Worm (Caenorhabditis elegans) whole organism, L3 larva: ENCODE measurements around the gene pigs-1.

ENCODE experiments used
- R02D3.7 ChIP-seq: fragments of 150-350 bp; optimal IDR thresholded peaks from 2 replicates; lab custom pipeline; 2014; ENCODE audit warnings: missing biosample characterization, missing genetic modification characterization
- ZK546.5 ChIP-seq: sonication (generic microtip); optimal IDR thresholded peaks from 2 replicates; lab custom pipeline; 2017; ENCODE audit warnings: missing biosample characterization, missing genetic modification characterization
- aly-2 ChIP-seq: fragments of 150-350 bp; optimal IDR thresholded peaks from 2 replicates; lab custom pipeline; 2014; ENCODE audit warnings: missing biosample characterization, missing genetic modification characterization
- ama-1 ChIP-seq: fragments of 150-350 bp; optimal IDR thresholded peaks from 2 replicates; lab custom pipeline; 2018
- ceh-16 ChIP-seq: sonication (generic microtip); optimal IDR thresholded peaks from 2 replicates; lab custom pipeline; 2017; ENCODE audit warnings: missing biosample characterization, missing genetic modification characterization
- ceh-28 ChIP-seq: fragments of 150-350 bp; optimal IDR thresholded peaks from 2 replicates; lab custom pipeline; 2014; ENCODE audit warnings: missing biosample characterization, missing genetic modification reagents, missing genetic modification characterization
- ceh-82 ChIP-seq: fragments of 150-350 bp; optimal IDR thresholded peaks from 2 replicates; lab custom pipeline; 2014; ENCODE audit warnings: missing biosample characterization, missing genetic modification characterization
- ceh-9 ChIP-seq: sonication (generic microtip); optimal IDR thresholded peaks from 2 replicates; lab custom pipeline; 2018; ENCODE audit warnings: missing biosample characterization, missing genetic modification characterization
- daf-12 ChIP-seq: fragments of 150-350 bp; optimal IDR thresholded peaks from 2 replicates; lab custom pipeline; 2014; ENCODE audit warnings: missing biosample characterization, missing genetic modification reagents, missing genetic modification characterization
- egl-27 ChIP-seq: sonication (generic microtip); optimal IDR thresholded peaks from 4 replicates; lab custom pipeline; 2017; ENCODE audit warnings: missing biosample characterization, missing genetic modification reagents, missing genetic modification characterization
- egl-5 ChIP-seq: fragments of 150-350 bp; optimal IDR thresholded peaks from 2 replicates; lab custom pipeline; 2017; ENCODE audit warnings: missing biosample characterization, missing genetic modification reagents, missing genetic modification characterization, inconsistent platforms
- elt-1 ChIP-seq: fragments of 150-350 bp; optimal IDR thresholded peaks from 2 replicates; lab custom pipeline; 2014; ENCODE audit warnings: missing biosample characterization, missing genetic modification characterization
- elt-2 ChIP-seq: sonication (generic microtip); optimal IDR thresholded peaks from 2 replicates; lab custom pipeline; 2016; ENCODE audit warnings: missing genetic modification reagents, mild to moderate bottlenecking, missing genetic modification characterization, missing compliant biosample characterization
- elt-3 ChIP-seq, 3 experiments: fragments of 150-350 bp in 1 of 3; sonication (generic microtip) in 2 of 3; optimal IDR thresholded peaks; 2 replicates in 2 of 3; 4 replicates in 1 of 3; lab custom pipeline; 2014 to 2017; ENCODE audit warnings: missing biosample characterization in 3 of 3, missing genetic modification characterization in 3 of 3
- eor-1 ChIP-seq, 2 experiments: fragments of 150-350 bp; optimal IDR thresholded peaks; 2 replicates each; lab custom pipeline; 2014 to 2018; ENCODE audit warnings: missing biosample characterization in 2 of 2, missing genetic modification characterization in 2 of 2
- fkh-10 ChIP-seq: sonication (generic microtip); optimal IDR thresholded peaks from 2 replicates; lab custom pipeline; 2017; ENCODE audit warnings: missing biosample characterization, missing genetic modification reagents, missing genetic modification characterization
- fkh-2 ChIP-seq: fragments of 150-350 bp; optimal IDR thresholded peaks from 2 replicates; lab custom pipeline; 2014; ENCODE audit warnings: missing biosample characterization, missing genetic modification reagents, missing genetic modification characterization
- fos-1 ChIP-seq: fragments of 150-350 bp; optimal IDR thresholded peaks from 2 replicates; lab custom pipeline; 2014; ENCODE audit warnings: missing biosample characterization, missing genetic modification characterization
- hmg-11 ChIP-seq: sonication (generic microtip); optimal IDR thresholded peaks from 2 replicates; lab custom pipeline; 2016; ENCODE audit warnings: missing genetic modification characterization, missing compliant biosample characterization
- jun-1 ChIP-seq: fragments of 150-350 bp; optimal IDR thresholded peaks from 2 replicates; lab custom pipeline; 2014; ENCODE audit warnings: missing biosample characterization, missing genetic modification reagents, missing genetic modification characterization
- lin-15B ChIP-seq: fragments of 150-350 bp; optimal IDR thresholded peaks from 2 replicates; lab custom pipeline; 2014; ENCODE audit warnings: missing biosample characterization, missing genetic modification characterization
- lin-39 ChIP-seq: fragments of 150-350 bp; optimal IDR thresholded peaks from 2 replicates; lab custom pipeline; 2018; ENCODE audit warnings: missing biosample characterization, missing genetic modification reagents, missing genetic modification characterization
- lsy-12 ChIP-seq: sonication (generic microtip); optimal IDR thresholded peaks from 2 replicates; lab custom pipeline; 2016; ENCODE audit warnings: mild to moderate bottlenecking, missing genetic modification characterization, missing compliant biosample characterization
- mdl-1 ChIP-seq: fragments of 150-350 bp; optimal IDR thresholded peaks from 2 replicates; lab custom pipeline; 2014; ENCODE audit warnings: missing biosample characterization, missing genetic modification characterization
- mml-1 ChIP-seq: fragments of 150-350 bp; sonication (generic microtip); optimal IDR thresholded peaks from 3 replicates; lab custom pipeline; 2014; ENCODE audit warnings: missing biosample characterization, missing genetic modification characterization
- nfya-1 ChIP-seq: sonication (generic microtip); optimal IDR thresholded peaks from 2 replicates; lab custom pipeline; 2017; ENCODE audit warnings: missing genetic modification characterization, mild to moderate bottlenecking, missing compliant biosample characterization, antibody characterized with exemption, moderate library complexity; ENCODE audit not compliant: insufficient read depth
- nhr-11 ChIP-seq: fragments of 150-350 bp; optimal IDR thresholded peaks from 2 replicates; lab custom pipeline; 2014; ENCODE audit warnings: missing biosample characterization, missing genetic modification characterization
- nhr-12 ChIP-seq: fragments of 150-350 bp; optimal IDR thresholded peaks from 2 replicates; lab custom pipeline; 2014; ENCODE audit warnings: missing biosample characterization, missing genetic modification characterization
- nhr-23 ChIP-seq: fragments of 150-350 bp; optimal IDR thresholded peaks from 2 replicates; lab custom pipeline; 2014; ENCODE audit warnings: missing biosample characterization, missing genetic modification reagents, missing genetic modification characterization
- nhr-237 ChIP-seq: fragments of 150-350 bp; optimal IDR thresholded peaks from 2 replicates; lab custom pipeline; 2014; ENCODE audit warnings: missing biosample characterization, missing genetic modification characterization
- nhr-25 ChIP-seq: sonication (generic microtip); optimal IDR thresholded peaks from 2 replicates; lab custom pipeline; 2017; ENCODE audit warnings: missing biosample characterization, missing genetic modification characterization
- nhr-28 ChIP-seq: fragments of 150-350 bp; optimal IDR thresholded peaks from 2 replicates; lab custom pipeline; 2014; ENCODE audit warnings: missing biosample characterization, missing genetic modification characterization
- nhr-43 ChIP-seq: sonication (generic microtip); optimal IDR thresholded peaks from 2 replicates; lab custom pipeline; 2016; ENCODE audit warnings: mild to moderate bottlenecking, missing genetic modification characterization, missing compliant biosample characterization; ENCODE audit not compliant: poor library complexity, severe bottlenecking
- nhr-67 ChIP-seq: fragments of 150-350 bp; optimal IDR thresholded peaks from 2 replicates; lab custom pipeline; 2014; ENCODE audit warnings: missing biosample characterization, missing genetic modification characterization
- nhr-76 ChIP-seq: fragments of 150-350 bp; sonication (generic microtip); optimal IDR thresholded peaks from 5 replicates; lab custom pipeline; 2014; ENCODE audit warnings: missing biosample characterization, missing genetic modification characterization
- nhr-77 ChIP-seq: fragments of 150-350 bp; optimal IDR thresholded peaks from 2 replicates; lab custom pipeline; 2014; ENCODE audit warnings: missing biosample characterization, missing genetic modification characterization
- pha-4 ChIP-seq: fragments of 150-350 bp; optimal IDR thresholded peaks from 2 replicates; lab custom pipeline; 2014; ENCODE audit warnings: missing biosample characterization, missing genetic modification reagents, missing genetic modification characterization
- pqm-1 ChIP-seq: fragments of 150-350 bp; optimal IDR thresholded peaks from 2 replicates; lab custom pipeline; 2017; ENCODE audit warnings: missing biosample characterization, missing genetic modification characterization, inconsistent platforms
- sea-2 ChIP-seq: fragments of 150-350 bp; sonication (generic microtip); optimal IDR thresholded peaks from 4 replicates; lab custom pipeline; 2014; ENCODE audit warnings: missing biosample characterization, missing genetic modification reagents, missing genetic modification characterization
- skn-1 ChIP-seq: fragments of 150-350 bp; optimal IDR thresholded peaks from 2 replicates; lab custom pipeline; 2014; ENCODE audit warnings: missing biosample characterization, missing genetic modification characterization
- snpc-4 ChIP-seq: fragments of 150-350 bp; optimal IDR thresholded peaks from 2 replicates; lab custom pipeline; 2014; ENCODE audit warnings: missing biosample characterization, missing genetic modification characterization
- tbx-2 ChIP-seq: sonication (generic microtip); optimal IDR thresholded peaks from 2 replicates; lab custom pipeline; 2016; ENCODE audit warnings: mild to moderate bottlenecking, missing genetic modification characterization, missing compliant biosample characterization
- unc-39 ChIP-seq: sonication (generic microtip); optimal IDR thresholded peaks from 4 replicates; lab custom pipeline; 2017; ENCODE audit warnings: missing biosample characterization, missing genetic modification characterization
- unc-62 ChIP-seq: fragments of 150-350 bp; sonication (generic microtip); optimal IDR thresholded peaks from 4 replicates; lab custom pipeline; 2014; ENCODE audit warnings: missing biosample characterization, missing genetic modification reagents, missing genetic modification characterization
- zag-1 ChIP-seq: fragments of 150-350 bp; optimal IDR thresholded peaks from 2 replicates; lab custom pipeline; 2014; ENCODE audit warnings: missing biosample characterization, missing genetic modification characterization
- ztf-11 ChIP-seq: fragments of 150-350 bp; optimal IDR thresholded peaks from 2 replicates; lab custom pipeline; 2014; ENCODE audit warnings: missing biosample characterization, missing genetic modification characterization
- ztf-4 ChIP-seq: fragments of 150-350 bp; optimal IDR thresholded peaks from 2 replicates; lab custom pipeline; 2014; ENCODE audit warnings: missing biosample characterization, missing genetic modification characterization

Gene pigs-1

ce11 chrIV:10176252-10176730 is 27.5 kb upstream of the pigs-1 start, which contains the start of gene rack-1:
TSS of gene rack-1 (plus strand) at chrIV:10176680.
- TF ChIP-seq zag-1 (no peak), skn-1 (no peak), nhr-76 (no peak), unc-62 (GFP tag; lab: Kevin White, UChicago) (no peak), elt-1 (no peak), lsy-12 (tag; lab: Kevin White, UChicago) (no peak), ceh-82 (tag; lab: Kevin White, UChicago) (no peak), jun-1 (tag; lab: Kevin White, UChicago) (no peak), unc-39 (tag; lab: Kevin White, UChicago) (no peak), ceh-9 (tag; lab: Kevin White, UChicago) (no peak), nhr-28 (no peak), aly-2 (tag; lab: Kevin White, UChicago) (no peak), tbx-2 (tag; lab: Kevin White, UChicago) (no peak), elt-3 (tag; optimal IDR thresholded peaks at IDR 0.05; lab: Kevin White, UChicago) (no peak), lin-15B (tag; lab: Kevin White, UChicago) (peak; percentile 64), lin-39 (tag; lab: Kevin White, UChicago) (peak; percentile 79), nhr-23 (tag; lab: Kevin White, UChicago) (peak; percentile 73), nhr-237 (tag; lab: Kevin White, UChicago) (no peak), pqm-1 (tag; lab: Kevin White, UChicago) (no peak), nhr-77 (no peak), pha-4 (tag; lab: Kevin White, UChicago) (peak; percentile 70), mdl-1 (tag; lab: Kevin White, UChicago) (no peak), ama-1 (lab: Kevin White, UChicago) (no peak), nhr-11 (tag; lab: Kevin White, UChicago) (no peak), fkh-2 (no peak), snpc-4 (tag; lab: Kevin White, UChicago) (peak; percentile 47), egl-27 (no peak), ZK546.5 (tag; lab: Kevin White, UChicago) (no peak), fkh-10 (GFP tag; lab: Kevin White, UChicago) (no peak), hmg-11 (peak; percentile 65), nhr-43 (no peak), nhr-67 (tag; lab: Kevin White, UChicago) (no peak), daf-12 (no peak), ceh-28 (tag; lab: Kevin White, UChicago) (no peak), nhr-25 (tag; lab: Kevin White, UChicago) (peak; percentile 52), R02D3.7 (no peak), nfya-1 (peak; percentile 85), sea-2 (GFP tag; lab: Kevin White, UChicago) (no peak), eor-1 (tag; optimal IDR thresholded peaks at IDR 0.05; lab: Kevin White, UChicago) (no peak), egl-5 (tag; lab: Kevin White, UChicago) (no peak), ztf-11 (tag; lab: Kevin White, UChicago) (no peak), elt-2 (tag; lab: Kevin White, UChicago) (peak; percentile 24), ceh-16 (no peak), ztf-4 (tag; lab: Kevin White, UChicago) (no peak), nhr-12 (tag; lab: Kevin White, UChicago) (no peak), mml-1 (tag; lab: Kevin White, UChicago) (no peak), fos-1 (tag; lab: Kevin White, UChicago) (no peak)
